Worm (Caenorhabditis elegans): ENCODE results near the gene R07C3.3.

- TF ChIP-seq lin-15B (tag; optimal IDR thresholded peaks at IDR 0.05) (no peak), ZK546.5 (tag; optimal IDR thresholded peaks at IDR 0.05) (no peak), jun-1 (tag; optimal IDR thresholded peaks at IDR 0.05) (no peak), aly-2 (tag; optimal IDR thresholded peaks at IDR 0.05) (no peak), nhr-25 (tag; optimal IDR thresholded peaks at IDR 0.05; ENCODE audit: borderline replicate concordance, insufficient read depth) (no peak), mdt-29 (GFP tag; IDR thresholded peaks at IDR 0.05) (no peak)
These were observed 15.1 kb upstream of the R07C3.3 start, which contains the start of gene fbxc-28 for ce11 chrII:923521-923920.

Data from whole organism, L4 larva.